Worm (Caenorhabditis elegans) whole organism, L1 larva: ENCODE data around the gene nkat-1.

Source experiments
- elt-2 ChIP-seq: sonication (generic microtip); optimal IDR thresholded peaks from 2 replicates; lab custom pipeline; 2016; ENCODE audit warnings: missing genetic modification characterization, mild to moderate bottlenecking, inconsistent platforms, missing compliant biosample characterization, missing genetic modification reagents
- nhr-237 ChIP-seq: fragments of 150-350 bp; optimal IDR thresholded peaks from 2 replicates; lab custom pipeline; 2014; ENCODE audit warnings: missing biosample characterization, missing genetic modification characterization
- tbx-2 ChIP-seq: sonication (generic microtip); optimal IDR thresholded peaks from 2 replicates; lab custom pipeline; 2016; ENCODE audit warnings: missing genetic modification characterization, missing compliant biosample characterization

ce11 chrX:14186466-14186865, 46.5 kb upstream of the nkat-1 start, which contains the start of gene ceh-36:
- TF ChIP-seq nhr-237 (no peak), elt-2 (tag; lab: Kevin White, UChicago) (no peak), tbx-2 (no peak)
